Worm (Caenorhabditis elegans) whole organism, midembryonic: ENCODE measurements around the gene C12D12.3.

Experiments
- T22C8.4 ChIP-seq: fragments of 200-800 bp; sonication (Bioruptor generic); IDR thresholded peaks from 2 replicates; pipeline ENCODE4 v1.3.6; 2022; ENCODE audit warnings: missing genetic modification characterization, missing compliant biosample characterization
- cog-1 ChIP-seq: sonication (generic microtip); optimal IDR thresholded peaks from 2 replicates; lab custom pipeline; 2016; ENCODE audit warnings: missing genetic modification characterization, missing compliant biosample characterization
- flt-1 ChIP-seq: fragments of 200-800 bp; sonication (Bioruptor generic); IDR thresholded peaks from 2 replicates; pipeline ENCODE4 v1.3.6; 2022; ENCODE audit warnings: missing genetic modification characterization, missing compliant biosample characterization
- klf-2 ChIP-seq: fragments of 200-800 bp; sonication (Bioruptor generic); conservative IDR thresholded peaks from 2 replicates; pipeline ENCODE4 v1.3.6; 2022; ENCODE audit warnings: missing genetic modification reagents, missing genetic modification characterization, missing compliant biosample characterization
- med-1 ChIP-seq: sonication (generic microtip); optimal IDR thresholded peaks from 2 replicates; lab custom pipeline; 2017; ENCODE audit warnings: missing genetic modification characterization, mild to moderate bottlenecking, missing compliant biosample characterization, antibody characterized with exemption, missing genetic modification reagents; ENCODE audit not compliant: insufficient read depth
- ref-1 ChIP-seq: fragments of 200-800 bp; sonication (Bioruptor generic); conservative IDR thresholded peaks from 2 replicates; pipeline ENCODE4 v1.3.6; 2022; ENCODE audit warnings: missing genetic modification reagents, missing genetic modification characterization, missing compliant biosample characterization
- tab-1 ChIP-seq: fragments of 200-800 bp; sonication (Bioruptor generic); IDR thresholded peaks from 2 replicates; pipeline ENCODE4 v1.3.6; 2022; ENCODE audit warnings: missing genetic modification characterization, missing compliant biosample characterization
- ztf-23 ChIP-seq: fragments of 200-800 bp; sonication (Bioruptor generic); IDR thresholded peaks from 2 replicates; pipeline ENCODE4 v1.3.6; 2022; ENCODE audit warnings: missing genetic modification reagents, missing genetic modification characterization, missing compliant biosample characterization
- ztf-29 ChIP-seq: fragments of 200-800 bp; sonication (Bioruptor generic); IDR thresholded peaks from 2 replicates; pipeline ENCODE4 v1.3.6; 2022; ENCODE audit warnings: missing genetic modification reagents, missing genetic modification characterization, missing compliant biosample characterization

C12D12.3 gene

ce11 chrX:3455561-3455960 is 33.5 kb upstream of the C12D12.3 start:
- no peak for TF ChIP-seq tab-1 (GFP tag; lab: Robert Waterston, UW)
- no peak for TF ChIP-seq ztf-29
- no peak for TF ChIP-seq T22C8.4 (GFP tag; lab: Robert Waterston, UW)
- TF ChIP-seq flt-1 (GFP tag; lab: Robert Waterston, UW): no peak
- TF ChIP-seq med-1 (GFP tag; lab: Kevin White, UChicago): no peak
- no peak for TF ChIP-seq ztf-23 (GFP tag; lab: Robert Waterston, UW)
- TF ChIP-seq ref-1 (GFP tag; lab: Robert Waterston, UW): no peak
- no peak for TF ChIP-seq cog-1 (tag; lab: Kevin White, UChicago)
- no peak for TF ChIP-seq klf-2 (GFP tag; lab: Robert Waterston, UW)

- TF ChIP-seq ref-1 (GFP tag; lab: Robert Waterston, UW) (no peak), flt-1 (GFP tag; lab: Robert Waterston, UW) (no peak), klf-2 (GFP tag; lab: Robert Waterston, UW) (no peak), ztf-23 (GFP tag; lab: Robert Waterston, UW) (no peak), med-1 (GFP tag; lab: Kevin White, UChicago) (no peak), tab-1 (GFP tag; lab: Robert Waterston, UW) (no peak), ztf-29 (no peak), T22C8.4 (GFP tag; lab: Robert Waterston, UW) (no peak), cog-1 (tag; lab: Kevin White, UChicago) (no peak)
These were observed 27.0 kb upstream of the C12D12.3 start for ce11 chrX:3462086-3462485.

- TF ChIP-seq flt-1 (GFP tag; lab: Robert Waterston, UW) (no peak), klf-2 (GFP tag; lab: Robert Waterston, UW) (no peak), ref-1 (GFP tag; lab: Robert Waterston, UW) (no peak), cog-1 (tag; lab: Kevin White, UChicago) (no peak)
These were observed 25.2 kb upstream of the C12D12.3 start for ce11 chrX:3463875-3464274.

ce11 chrX:3464309-3465038 is 24.6 kb upstream of the C12D12.3 start:
- TF ChIP-seq ref-1 (GFP tag; lab: Robert Waterston, UW) (no peak), flt-1 (GFP tag; lab: Robert Waterston, UW) (no peak)

ce11 chrX:3465785-3466184 is 23.3 kb upstream of the C12D12.3 start, which contains the start of the genes ZK377.15 and sax-3:
Gene ZK377.15 (minus strand): TSS chrX:3465885.
Gene sax-3 (minus strand): TSS chrX:3465927.
- TF ChIP-seq ref-1 (GFP tag; lab: Robert Waterston, UW) (no peak), flt-1 (GFP tag; lab: Robert Waterston, UW) (no peak), T22C8.4 (GFP tag; lab: Robert Waterston, UW) (no peak), ztf-29 (no peak), klf-2 (GFP tag; lab: Robert Waterston, UW) (no peak), med-1 (GFP tag; lab: Kevin White, UChicago) (no peak), cog-1 (tag; lab: Kevin White, UChicago) (no peak), ztf-23 (GFP tag; lab: Robert Waterston, UW) (no peak), tab-1 (GFP tag; lab: Robert Waterston, UW) (no peak)

- TF ChIP-seq tab-1 (GFP tag; lab: Robert Waterston, UW) (no peak), T22C8.4 (GFP tag; lab: Robert Waterston, UW) (peak; percentile 62; the same call in 1 of the 2 replicates), flt-1 (GFP tag; lab: Robert Waterston, UW) (peak; percentile 36; the same call in 1 of the 2 replicates), ztf-23 (GFP tag; lab: Robert Waterston, UW) (0 out of 2 replicates have a peak, but pooled peaks have one; percentile 35)
These were observed 21.9 kb upstream of the C12D12.3 start for ce11 chrX:3467004-3467761.

- no peak for TF ChIP-seq ref-1 (GFP tag; lab: Robert Waterston, UW)
- no peak for TF ChIP-seq tab-1 (GFP tag; lab: Robert Waterston, UW)
- no peak for TF ChIP-seq ztf-23 (GFP tag; lab: Robert Waterston, UW)
- no peak for TF ChIP-seq med-1 (GFP tag; lab: Kevin White, UChicago)
- no peak for TF ChIP-seq klf-2 (GFP tag; lab: Robert Waterston, UW)
These were observed 21.1 kb upstream of the C12D12.3 start for ce11 chrX:3467958-3468357.

- TF ChIP-seq ztf-23 (GFP tag; lab: Robert Waterston, UW): no peak
- 0 out of 2 replicates have a peak, but pooled peaks have one; percentile 38 for TF ChIP-seq flt-1 (GFP tag; lab: Robert Waterston, UW)
- 0 out of 2 replicates have a peak, but pooled peaks have one; percentile 44 for TF ChIP-seq tab-1 (GFP tag; lab: Robert Waterston, UW)
These were observed 19.8 kb upstream of the C12D12.3 start for ce11 chrX:3469332-3469731.

ce11 chrX:3470307-3470706 is 18.8 kb upstream of the C12D12.3 start:
- TF ChIP-seq med-1 (GFP tag; lab: Kevin White, UChicago) (no peak), tab-1 (GFP tag; lab: Robert Waterston, UW) (no peak), cog-1 (tag; lab: Kevin White, UChicago) (no peak), flt-1 (GFP tag; lab: Robert Waterston, UW) (no peak), ref-1 (GFP tag; lab: Robert Waterston, UW) (no peak)
